Fruit fly (Drosophila melanogaster) whole organism, embryonic: ENCODE data around the gene CG10866.

ENCODE experiments used
- Bteb2 ChIP-seq: fragments of 200-800 bp; sonication (Bioruptor generic); optimal IDR thresholded peaks from 2 replicates; lab custom pipeline; 2016; ENCODE audit warnings: missing biosample characterization, missing genetic modification characterization
- CG10267 ChIP-seq: fragments of 200-800 bp; sonication (Bioruptor generic); optimal IDR thresholded peaks from 2 replicates; lab custom pipeline; 2018; ENCODE audit warnings: missing biosample characterization, mild to moderate bottlenecking, missing genetic modification characterization, moderate library complexity
- CG10979 ChIP-seq: fragments of 200-800 bp; sonication (Bioruptor generic); optimal IDR thresholded peaks from 2 replicates; lab custom pipeline; 2018; ENCODE audit warnings: missing biosample characterization, mild to moderate bottlenecking, missing genetic modification characterization, moderate library complexity
- CG11093 ChIP-seq: fragments of 200-800 bp; sonication (Bioruptor generic); IDR thresholded peaks from 3 replicates; pipeline ENCODE4 v1.3.6; 2022; ENCODE audit warnings: missing biosample characterization, missing genetic modification characterization
- CG11504 ChIP-seq: fragments of 200-800 bp; sonication (Bioruptor generic); optimal IDR thresholded peaks from 3 replicates; lab custom pipeline; 2019; ENCODE audit warnings: missing biosample characterization, mild to moderate bottlenecking, missing genetic modification characterization, moderate library complexity
- CG12299 ChIP-seq: fragments of 200-800 bp; sonication (Bioruptor generic); optimal IDR thresholded peaks from 2 replicates; lab custom pipeline; 2018; ENCODE audit warnings: missing biosample characterization, mild to moderate bottlenecking, missing genetic modification characterization
- CG12391 ChIP-seq: fragments of 200-800 bp; sonication (Bioruptor generic); optimal IDR thresholded peaks from 3 replicates; lab custom pipeline; 2018; ENCODE audit warnings: missing biosample characterization, mild to moderate bottlenecking, missing genetic modification characterization, moderate library complexity
- CG14710 ChIP-seq: fragments of 200-800 bp; sonication (Bioruptor generic); optimal IDR thresholded peaks from 3 replicates; lab custom pipeline; 2019; ENCODE audit warnings: missing biosample characterization, mild to moderate bottlenecking, missing genetic modification characterization, moderate library complexity
- CG17568 ChIP-seq: fragments of 200-800 bp; sonication (Bioruptor generic); optimal IDR thresholded peaks from 2 replicates; lab custom pipeline; 2018; ENCODE audit warnings: missing biosample characterization, mild to moderate bottlenecking, missing genetic modification characterization, moderate library complexity
- CG17829 ChIP-seq: fragments of 200-800 bp; optimal IDR thresholded peaks from 2 replicates; lab custom pipeline; 2019; ENCODE audit warnings: missing biosample characterization, mild to moderate bottlenecking, missing genetic modification characterization, moderate library complexity
- CG18599 ChIP-seq: fragments of 200-800 bp; sonication (Bioruptor generic); optimal IDR thresholded peaks from 3 replicates; lab custom pipeline; 2017; ENCODE audit warnings: missing biosample characterization, missing genetic modification characterization, mild to moderate bottlenecking, moderate library complexity, missing genetic modification reagents
- CG31388 ChIP-seq: fragments of 200-800 bp; sonication (Bioruptor generic); optimal IDR thresholded peaks from 2 replicates; lab custom pipeline; 2016; ENCODE audit warnings: missing biosample characterization, missing genetic modification characterization
- CG4360 ChIP-seq: fragments of 200-800 bp; sonication (Bioruptor generic); IDR thresholded peaks from 2 replicates; pipeline ENCODE4 v1.3.6; 2022; ENCODE audit warnings: missing biosample characterization, missing genetic modification characterization
- CG4854 ChIP-seq: fragments of 200-800 bp; sonication (Bioruptor generic); optimal IDR thresholded peaks from 2 replicates; lab custom pipeline; 2016; ENCODE audit warnings: missing biosample characterization, missing genetic modification characterization, inconsistent platforms
- CG6854 ChIP-seq: fragments of 200-800 bp; sonication (Bioruptor generic); optimal IDR thresholded peaks from 3 replicates; lab custom pipeline; 2017; ENCODE audit warnings: missing biosample characterization, mild to moderate bottlenecking, missing genetic modification characterization
- CG7271 ChIP-seq: fragments of 200-800 bp; sonication (Bioruptor generic); optimal IDR thresholded peaks from 2 replicates; lab custom pipeline; 2018; ENCODE audit warnings: missing biosample characterization, mild to moderate bottlenecking, missing genetic modification characterization, moderate library complexity
- CG7357 ChIP-seq: fragments of 200-800 bp; sonication (Bioruptor generic); IDR thresholded peaks from 3 replicates; pipeline ENCODE4 v1.3.6; 2022; ENCODE audit warnings: missing biosample characterization, missing genetic modification characterization
- CG8478 ChIP-seq: fragments of >200 bp; optimal IDR thresholded peaks from 2 replicates; lab custom pipeline; 2018
- CG9215 ChIP-seq: fragments of 200-800 bp; sonication (Bioruptor generic); IDR thresholded peaks from 2 replicates; pipeline ENCODE4 v1.3.6; 2022; ENCODE audit warnings: missing biosample characterization, missing genetic modification characterization
- CHES-1-like ChIP-seq: fragments of 200-800 bp; sonication (Bioruptor generic); optimal IDR thresholded peaks from 2 replicates; lab custom pipeline; 2016; ENCODE audit warnings: missing biosample characterization, missing genetic modification characterization
- CrebB ChIP-seq: fragments of 200-800 bp; sonication (Bioruptor generic); optimal IDR thresholded peaks from 3 replicates; lab custom pipeline; 2018; ENCODE audit warnings: missing biosample characterization, mild to moderate bottlenecking, missing genetic modification characterization
- Doc2 ChIP-seq: fragments of 200-800 bp; sonication (Bioruptor generic); IDR thresholded peaks from 2 replicates; pipeline ENCODE4 v1.3.6; 2022; ENCODE audit warnings: missing biosample characterization, missing genetic modification characterization
- Fer1 ChIP-seq: fragments of 200-800 bp; sonication (Bioruptor generic); optimal IDR thresholded peaks from 2 replicates; lab custom pipeline; 2017; ENCODE audit warnings: missing biosample characterization, mild to moderate bottlenecking, missing genetic modification characterization
- Fer2 ChIP-seq: fragments of 200-800 bp; sonication (Bioruptor generic); optimal IDR thresholded peaks from 2 replicates; lab custom pipeline; 2018; ENCODE audit warnings: missing biosample characterization, mild to moderate bottlenecking, missing genetic modification characterization, moderate library complexity
- HLHmδ ChIP-seq: fragments of 200-800 bp; sonication (Bioruptor generic); optimal IDR thresholded peaks from 2 replicates; lab custom pipeline; 2018; ENCODE audit warnings: missing biosample characterization, mild to moderate bottlenecking, missing genetic modification characterization, moderate library complexity
- Hmr ChIP-seq: fragments of 200-800 bp; sonication (Bioruptor generic); optimal IDR thresholded peaks from 3 replicates; lab custom pipeline; 2017; ENCODE audit warnings: mild to moderate bottlenecking, missing biosample characterization, missing genetic modification reagents, missing genetic modification characterization
- Hr51 ChIP-seq, 2 experiments: fragments of 200-800 bp; sonication (Bioruptor generic); optimal IDR thresholded peaks; 2 replicates in 1 of 2; 3 replicates in 1 of 2; lab custom pipeline; 2016 to 2018; ENCODE audit warnings: missing biosample characterization in 2 of 2, missing genetic modification characterization in 2 of 2, mild to moderate bottlenecking in 1 of 2, moderate library complexity in 1 of 2
- Meics ChIP-seq: fragments of 200-800 bp; sonication (Bioruptor generic); optimal IDR thresholded peaks from 2 replicates; lab custom pipeline; 2017; ENCODE audit warnings: missing biosample characterization, mild to moderate bottlenecking, missing genetic modification characterization
- NFAT ChIP-seq: fragments of 200-800 bp; sonication (Bioruptor generic); IDR thresholded peaks from 2 replicates; pipeline ENCODE4 v1.3.6; 2022; ENCODE audit warnings: missing biosample characterization, missing genetic modification characterization
- Nf-YA ChIP-seq: fragments of 200-800 bp; sonication (Bioruptor generic); IDR thresholded peaks from 2 replicates; pipeline ENCODE4 v1.3.6; 2022; ENCODE audit warnings: missing biosample characterization, missing genetic modification characterization
- Tbp ChIP-seq: fragments of >200 bp; optimal IDR thresholded peaks from 2 replicates; lab custom pipeline; 2018; ENCODE audit warnings: missing biosample characterization, missing genetic modification characterization
- ase ChIP-seq: fragments of 200-800 bp; sonication (Bioruptor generic); IDR thresholded peaks from 3 replicates; pipeline ENCODE4 v1.3.6; 2022; ENCODE audit warnings: missing biosample characterization, missing genetic modification characterization
- az2 ChIP-seq: fragments of 200-800 bp; sonication (Bioruptor generic); optimal IDR thresholded peaks from 3 replicates; lab custom pipeline; 2016; ENCODE audit warnings: missing biosample characterization, missing genetic modification characterization
- bowl ChIP-seq: fragments of 200-800 bp; sonication (Bioruptor generic); IDR thresholded peaks from 2 replicates; pipeline ENCODE4 v1.3.6; 2022; ENCODE audit warnings: missing biosample characterization, missing genetic modification characterization
- cato ChIP-seq: fragments of 200-800 bp; sonication (Bioruptor generic); optimal IDR thresholded peaks from 2 replicates; lab custom pipeline; 2016; ENCODE audit warnings: missing biosample characterization, missing genetic modification characterization, borderline replicate concordance
- dati ChIP-seq: fragments of 200-800 bp; sonication (Bioruptor generic); IDR thresholded peaks from 2 replicates; pipeline ENCODE4 v1.3.6; 2022; ENCODE audit warnings: missing biosample characterization, missing genetic modification characterization
- emc ChIP-seq: fragments of 200-800 bp; sonication (Bioruptor generic); optimal IDR thresholded peaks from 2 replicates; lab custom pipeline; 2016; ENCODE audit warnings: missing biosample characterization, missing genetic modification characterization
- fru ChIP-seq: fragments of >200 bp; optimal IDR thresholded peaks from 2 replicates; lab custom pipeline; 2017
- gem ChIP-seq: fragments of 200-800 bp; sonication (Bioruptor generic); optimal IDR thresholded peaks from 2 replicates; lab custom pipeline; 2019; ENCODE audit warnings: missing biosample characterization, mild to moderate bottlenecking, missing genetic modification characterization, moderate library complexity
- gfzf ChIP-seq: fragments of 200-800 bp; sonication (Bioruptor generic); optimal IDR thresholded peaks from 2 replicates; lab custom pipeline; 2016; ENCODE audit warnings: missing biosample characterization, mild to moderate bottlenecking, missing genetic modification characterization, moderate library complexity
- gsb-n ChIP-seq: fragments of 200-800 bp; sonication (Bioruptor generic); optimal IDR thresholded peaks from 3 replicates; lab custom pipeline; 2018; ENCODE audit warnings: missing biosample characterization, mild to moderate bottlenecking, missing genetic modification characterization
- gt ChIP-seq: fragments of 200-800 bp; sonication (Bioruptor generic); IDR thresholded peaks from 2 replicates; pipeline ENCODE4 v1.3.6; 2022; ENCODE audit warnings: missing biosample characterization, missing genetic modification characterization
- kay ChIP-seq: fragments of 200-800 bp; sonication (Bioruptor generic); optimal IDR thresholded peaks from 2 replicates; lab custom pipeline; 2016; ENCODE audit warnings: missing biosample characterization, missing genetic modification characterization
- luna ChIP-seq: fragments of 200-800 bp; sonication (Bioruptor generic); optimal IDR thresholded peaks from 2 replicates; lab custom pipeline; 2016; ENCODE audit warnings: missing biosample characterization, missing genetic modification characterization
- nerfin-2 ChIP-seq: fragments of 200-800 bp; sonication (Bioruptor generic); IDR thresholded peaks from 2 replicates; pipeline ENCODE4 v1.3.6; 2022; ENCODE audit warnings: missing biosample characterization, missing genetic modification characterization; ENCODE audit not compliant: partially characterized antibody
- phol ChIP-seq: fragments of 200-800 bp; sonication (Bioruptor generic); optimal IDR thresholded peaks from 3 replicates; lab custom pipeline; 2018; ENCODE audit warnings: missing biosample characterization, mild to moderate bottlenecking, missing genetic modification characterization, moderate library complexity
- stc ChIP-seq: fragments of 200-800 bp; sonication (Bioruptor generic); IDR thresholded peaks from 2 replicates; pipeline ENCODE4 v1.3.6; 2022; ENCODE audit warnings: missing biosample characterization, missing genetic modification characterization
- stwl ChIP-seq: fragments of 200-800 bp; sonication (Bioruptor generic); optimal IDR thresholded peaks from 3 replicates; lab custom pipeline; 2018; ENCODE audit warnings: missing biosample characterization, mild to moderate bottlenecking, missing genetic modification characterization, moderate library complexity
- tap ChIP-seq: fragments of 200-800 bp; optimal IDR thresholded peaks from 3 replicates; lab custom pipeline; 2019; ENCODE audit warnings: missing biosample characterization, mild to moderate bottlenecking, missing genetic modification characterization, moderate library complexity
- wek ChIP-seq: fragments of 200-800 bp; sonication (Bioruptor generic); optimal IDR thresholded peaks from 3 replicates; lab custom pipeline; 2018; ENCODE audit warnings: missing biosample characterization, mild to moderate bottlenecking, missing genetic modification characterization, moderate library complexity

Gene CG10866

dm6 chr3L:3970372-3971031 is 32.7 kb upstream of the CG10866 start (continued):
- TF ChIP-seq CG10979 (tag; lab: Kevin White, UChicago): peak; percentile 37
- no peak for TF ChIP-seq CG6854 (GFP tag; lab: Kevin White, UChicago)
- peak; percentile 7 for TF ChIP-seq CG17829 (tag; lab: Kevin White, UChicago)
- peak; percentile 17 for TF ChIP-seq CG10267 (tag; lab: Kevin White, UChicago)
- no peak for TF ChIP-seq bowl (GFP tag; lab: Robert Waterston, UW)
- TF ChIP-seq CG11504 (tag; lab: Kevin White, UChicago): peak; percentile 69
- no peak for TF ChIP-seq Doc2
- TF ChIP-seq gem (tag; lab: Kevin White, UChicago): peak; percentile 61
- no peak for TF ChIP-seq CG4360
- no peak for TF ChIP-seq Tbp
- TF ChIP-seq Meics (GFP tag; lab: Kevin White, UChicago): peak; percentile 58
- peak; percentile 53 for TF ChIP-seq Fer1 (GFP tag; lab: Kevin White, UChicago)
- TF ChIP-seq CG7357 (GFP tag; lab: Robert Waterston, UW): no peak
- no peak for TF ChIP-seq dati (GFP tag; lab: Robert Waterston, UW)
- no peak for TF ChIP-seq CHES-1-like (GFP tag; lab: Kevin White, UChicago)
- TF ChIP-seq Hmr: peak; percentile 63
- no peak for TF ChIP-seq fru (lab: Kevin White, UChicago)
- no peak for TF ChIP-seq ase (GFP tag; lab: Robert Waterston, UW)
- no peak for TF ChIP-seq CG17568 (GFP tag; lab: Kevin White, UChicago)
- no peak for TF ChIP-seq kay (GFP tag; lab: Kevin White, UChicago)
- no peak for TF ChIP-seq CrebB
- no peak for TF ChIP-seq CG7271
- TF ChIP-seq CG12391 (tag; lab: Kevin White, UChicago): peak; percentile 39
- no peak for TF ChIP-seq wek (GFP tag; lab: Kevin White, UChicago)
- no peak for TF ChIP-seq luna (GFP tag; lab: Kevin White, UChicago)
- no peak; the same call in 1 of the 2 replicates for TF ChIP-seq CG9215 (GFP tag; lab: Robert Waterston, UW)
- peak; percentile 29 for TF ChIP-seq az2 (GFP tag; lab: Kevin White, UChicago)
- no peak for TF ChIP-seq emc (GFP tag; lab: Kevin White, UChicago)
- TF ChIP-seq CG31388 (GFP tag; lab: Kevin White, UChicago): no peak
- TF ChIP-seq phol (tag; lab: Kevin White, UChicago): peak; percentile 32
- TF ChIP-seq Nf-YA (GFP tag; lab: Robert Waterston, UW): no peak
- TF ChIP-seq NFAT (GFP tag; lab: Robert Waterston, UW): no peak
- 0 out of 3 replicates have a peak, but pooled peaks have one; percentile 9 for TF ChIP-seq CG11093 (GFP tag; lab: Robert Waterston, UW)
- TF ChIP-seq CG18599 (GFP tag; lab: Kevin White, UChicago): peak; percentile 77
- no peak for TF ChIP-seq CG12299 (tag; lab: Kevin White, UChicago)
- no peak for TF ChIP-seq CG4854
- peak in 1 of 2 experiments; percentile 65 for TF ChIP-seq Hr51 (GFP tag; optimal IDR thresholded peaks at IDR 0.05; lab: Kevin White, UChicago)
- TF ChIP-seq gt (GFP tag; lab: Robert Waterston, UW): no peak
- TF ChIP-seq tap (tag; lab: Kevin White, UChicago): peak; percentile 28
- TF ChIP-seq Fer2 (tag; lab: Kevin White, UChicago): no peak
- no peak for TF ChIP-seq stwl (tag; lab: Kevin White, UChicago)
- TF ChIP-seq nerfin-2 (GFP tag; lab: Robert Waterston, UW): no peak
- no peak for TF ChIP-seq CG8478 (lab: Kevin White, UChicago)
- no peak for TF ChIP-seq HLHmδ (GFP tag; lab: Kevin White, UChicago)
- TF ChIP-seq cato: no peak
- TF ChIP-seq stc (GFP tag; lab: Robert Waterston, UW): peak; percentile 46; the same call in 1 of the 2 replicates
- no peak for TF ChIP-seq Bteb2 (GFP tag; lab: Kevin White, UChicago)
- TF ChIP-seq gsb-n (tag; lab: Kevin White, UChicago): no peak
- no peak for TF ChIP-seq gfzf (GFP tag; lab: Kevin White, UChicago)
- no peak for TF ChIP-seq CG14710 (tag; lab: Kevin White, UChicago)
